Worm (Caenorhabditis elegans): Measurements from ENCODE around the gene xol-1.

The xol-1 gene

ce11 chrX:8057791-8058270, 16.7 kb downstream of the xol-1 start, which contains the start of gene dim-1:
dim-1 (minus strand) TSS chrX:8058220.
- TF ChIP-seq aptf-3 (GFP tag; IDR thresholded peaks at IDR 0.05) (no peak), ceh-58 (GFP tag; IDR thresholded peaks at IDR 0.05) (no peak), rpc-1 (optimal IDR thresholded peaks at IDR 0.05) (no peak), rpc-1 (tag; optimal IDR thresholded peaks at IDR 0.05) (no peak)

- no peak for TF ChIP-seq F57A8.1 (GFP tag; optimal IDR thresholded peaks at IDR 0.05)
- TF ChIP-seq tlf-1 (GFP tag; optimal IDR thresholded peaks at IDR 0.05): no peak
- TF ChIP-seq dpff-1 (tag; optimal IDR thresholded peaks at IDR 0.05): no peak
- TF ChIP-seq lsy-27 (tag; optimal IDR thresholded peaks at IDR 0.05; ENCODE audit: borderline replicate concordance, insufficient read depth): no peak
- TF ChIP-seq hsf-1 (GFP tag; IDR thresholded peaks at IDR 0.05): no peak
- no peak for TF ChIP-seq Y95B8A.8 (GFP tag; IDR thresholded peaks at IDR 0.05)
- TF ChIP-seq bed-2 (GFP tag; IDR thresholded peaks at IDR 0.05): no peak
- no peak for TF ChIP-seq madf-6 (GFP tag; IDR thresholded peaks at IDR 0.05)
- TF ChIP-seq pha-4 (tag; optimal IDR thresholded peaks at IDR 0.05): no peak
These were observed 18.9 kb downstream of the xol-1 start for ce11 chrX:8059999-8060398.

ce11 chrX:8060823-8061222, 19.7 kb downstream of the xol-1 start, which contains the start of gene C18A11.3:
C18A11.3 (plus strand) TSS chrX:8061123.
- TF ChIP-seq nfya-2 (GFP tag; IDR thresholded peaks at IDR 0.05) (no peak), tbx-9 (tag; optimal IDR thresholded peaks at IDR 0.05; ENCODE audit: borderline replicate concordance) (no peak), sea-2 (GFP tag; IDR thresholded peaks at IDR 0.05) (no peak), rec-8 (tag; optimal IDR thresholded peaks at IDR 0.05) (no peak), hsf-1 (GFP tag; IDR thresholded peaks at IDR 0.05) (no peak), ceh-91 (GFP tag; IDR thresholded peaks at IDR 0.05) (no peak), madf-10 (tag; optimal IDR thresholded peaks at IDR 0.05) (no peak), ztf-25 (GFP tag; IDR thresholded peaks at IDR 0.05) (no peak), Y79H2A.3 (GFP tag; conservative IDR thresholded peaks at IDR 0.05) (no peak), mxl-1 (tag; optimal IDR thresholded peaks at IDR 0.05) (no peak), attf-3 (GFP tag; conservative IDR thresholded peaks at IDR 0.05) (no peak), D2030.7 (GFP tag; IDR thresholded peaks at IDR 0.05) (no peak), ZK185.1 (tag; optimal IDR thresholded peaks at IDR 0.05; ENCODE audit: poor library complexity, severe bottlenecking) (no peak), efl-1 (GFP tag; optimal IDR thresholded peaks at IDR 0.05) (no peak)

- no peak for TF ChIP-seq mcd-1 (GFP tag; IDR thresholded peaks at IDR 0.05)
These were observed 26.2 kb downstream of the xol-1 start, which contains the start of gene C18A11.2 for ce11 chrX:8067268-8067667. C18A11.2 (plus strand) TSS chrX:8067568.

- TF ChIP-seq lin-40 (tag; optimal IDR thresholded peaks at IDR 0.05) (no peak), let-607 (tag; optimal IDR thresholded peaks at IDR 0.05) (no peak), dpff-1 (tag; optimal IDR thresholded peaks at IDR 0.05) (no peak), F55B11.4 (tag; optimal IDR thresholded peaks at IDR 0.05; ENCODE audit: borderline replicate concordance, insufficient read depth) (no peak), attf-5 (GFP tag; optimal IDR thresholded peaks at IDR 0.05) (peak; percentile 36), cebp-1 (GFP tag; IDR thresholded peaks at IDR 0.05) (peak; percentile 97), cebp-1 (tag; optimal IDR thresholded peaks at IDR 0.05) (peak; percentile 98), hsf-1 (GFP tag; IDR thresholded peaks at IDR 0.05) (no peak), ceh-100 (GFP tag; IDR thresholded peaks at IDR 0.05) (no peak), pha-4 (tag; optimal IDR thresholded peaks at IDR 0.05) (peak; percentile 90), sea-2 (GFP tag; IDR thresholded peaks at IDR 0.05) (no peak), Y79H2A.3 (GFP tag; conservative IDR thresholded peaks at IDR 0.05) (no peak), ztf-26 (tag; optimal IDR thresholded peaks at IDR 0.05) (no peak), let-526 (GFP tag; IDR thresholded peaks at IDR 0.05) (no peak), sptf-2 (GFP tag; optimal IDR thresholded peaks at IDR 0.05) (no peak), unc-62 (GFP tag; optimal IDR thresholded peaks at IDR 0.05) (no peak), K12H6.12 (tag; optimal IDR thresholded peaks at IDR 0.05) (no peak), snpc-3.4 (tag; optimal IDR thresholded peaks at IDR 0.05) (no peak), mes-4 (tag; optimal IDR thresholded peaks at IDR 0.05) (no peak), Y53G8AR.9 (GFP tag; conservative IDR thresholded peaks at IDR 0.05) (no peak), T26A5.8 (tag; optimal IDR thresholded peaks at IDR 0.05) (no peak)
These were observed 28.2 kb downstream of the xol-1 start, which contains the start of gene C18A11.1 for ce11 chrX:8069293-8069692. C18A11.1 (plus strand) TSS chrX:8069328.

Data from whole organism, young adult.